Worm (Caenorhabditis elegans): ENCODE results near the gene sre-12.

The sre-12 gene

ce11 chrV:6935878-6936277, 43.0 kb downstream of the sre-12 start, which contains the start of gene Y57E12B.10:
Gene Y57E12B.10 (minus strand): TSS chrV:6935978.
- TF ChIP-seq sma-9 (GFP tag; optimal IDR thresholded peaks at IDR 0.05) = no peak
- TF ChIP-seq sma-9 (tag; optimal IDR thresholded peaks at IDR 0.05) = no peak
- TF ChIP-seq ztf-4 (tag; optimal IDR thresholded peaks at IDR 0.05) = no peak
- TF ChIP-seq unc-39 (tag; optimal IDR thresholded peaks at IDR 0.05) = no peak

- TF ChIP-seq nhr-12 (tag; optimal IDR thresholded peaks at IDR 0.05) (no peak), R02D3.7 (tag; optimal IDR thresholded peaks at IDR 0.05) (no peak), lsy-2 (tag; optimal IDR thresholded peaks at IDR 0.05) (no peak), ceh-82 (tag; optimal IDR thresholded peaks at IDR 0.05) (no peak), nhr-237 (tag; optimal IDR thresholded peaks at IDR 0.05) (no peak), snpc-4 (tag; optimal IDR thresholded peaks at IDR 0.05) (no peak), nhr-10 (tag; optimal IDR thresholded peaks at IDR 0.05) (no peak), nhr-129 (tag; optimal IDR thresholded peaks at IDR 0.05) (no peak), ZK546.5 (tag; optimal IDR thresholded peaks at IDR 0.05) (no peak), ceh-16 (tag; optimal IDR thresholded peaks at IDR 0.05) (no peak), sma-3 (GFP tag; optimal IDR thresholded peaks at IDR 0.05) (no peak), elt-3 (tag; optimal IDR thresholded peaks at IDR 0.05) (no peak), unc-55 (GFP tag; optimal IDR thresholded peaks at IDR 0.05) (no peak), crh-2 (tag; optimal IDR thresholded peaks at IDR 0.05) (no peak), lin-11 (tag; optimal IDR thresholded peaks at IDR 0.05) (no peak)
These were observed 44.7 kb downstream of the sre-12 start, which contains the start of gene lipl-6 for ce11 chrV:6934212-6934611. Gene lipl-6 (minus strand): TSS chrV:6934312.

DNA sequence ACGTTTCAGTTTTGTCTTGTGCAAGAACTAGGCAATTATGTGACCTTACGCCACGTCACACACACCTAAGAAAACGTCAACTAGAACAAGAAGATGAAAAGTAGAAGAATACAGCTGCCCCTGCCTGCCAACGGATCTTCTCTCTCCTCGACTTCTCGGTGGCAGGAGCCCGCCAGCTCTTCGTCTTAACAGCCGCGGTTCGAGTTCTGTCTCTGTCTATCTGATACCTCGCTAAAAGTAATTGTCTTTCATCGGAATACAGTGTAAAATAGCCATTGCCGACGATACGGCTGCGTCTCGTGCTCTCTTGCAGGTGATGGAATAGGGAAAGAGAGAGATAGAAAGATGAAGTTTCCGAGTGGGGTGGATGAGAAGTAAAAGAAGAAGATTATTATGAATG, 48.6 kb downstream of the sre-12 start:
- no peak for TF ChIP-seq nhr-6 (tag; optimal IDR thresholded peaks at IDR 0.05)
- TF ChIP-seq nhr-129 (tag; optimal IDR thresholded peaks at IDR 0.05) = peak; percentile 7
- no peak for TF ChIP-seq Y55F3AM.14 (GFP tag; optimal IDR thresholded peaks at IDR 0.05)
- TF ChIP-seq lin-11 (tag; optimal IDR thresholded peaks at IDR 0.05) = no peak
- TF ChIP-seq F13H6.1 (tag; optimal IDR thresholded peaks at IDR 0.05) = peak; percentile 44
- TF ChIP-seq sma-9 (GFP tag; optimal IDR thresholded peaks at IDR 0.05) = peak; percentile 36
- no peak for TF ChIP-seq sma-9 (tag; optimal IDR thresholded peaks at IDR 0.05)

- TF ChIP-seq nhr-12 (tag; optimal IDR thresholded peaks at IDR 0.05) (no peak), peb-1 (tag; optimal IDR thresholded peaks at IDR 0.05) (no peak), ceh-82 (tag; optimal IDR thresholded peaks at IDR 0.05) (no peak)
These were observed 50.0 kb downstream of the sre-12 start, which contains the start of gene unc-68 for ce11 chrV:6928938-6929337. Gene unc-68 (minus strand): TSS chrV:6929038.

All from whole organism, L2 larva.